Fruit fly (Drosophila melanogaster): ENCODE measurements around the gene CG15167.

Gene CG15167

DNA sequence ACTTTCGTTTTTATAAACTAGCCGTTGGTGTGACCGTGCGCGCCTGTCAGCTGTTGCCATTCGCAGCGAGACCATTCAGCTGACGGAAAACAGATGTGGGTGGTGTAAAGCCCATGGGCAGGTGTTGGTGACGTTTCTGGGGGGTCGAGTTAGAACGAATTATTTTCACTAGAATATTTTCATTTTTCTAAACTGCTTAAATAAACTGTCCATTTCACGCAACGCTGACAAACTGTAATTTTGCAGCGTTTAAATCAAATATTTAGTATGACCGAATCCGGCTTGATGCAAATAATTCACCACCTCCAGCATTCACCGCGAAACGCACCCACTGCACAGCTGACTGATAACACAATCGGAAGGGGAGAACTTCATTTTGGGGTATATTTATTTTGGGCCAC is 44.8 kb upstream of the CG15167 start, which contains the start of the genes CG10383 and CG10338 (continued):
- TF ChIP-seq CG34376 (GFP tag; optimal IDR thresholded peaks at IDR 0.05) (peak; percentile 72), crp (GFP tag; optimal IDR thresholded peaks at IDR 0.05) (peak; percentile 100), HmgD (GFP tag; optimal IDR thresholded peaks at IDR 0.05) (peak; percentile 86), Six4 (GFP tag; optimal IDR thresholded peaks at IDR 0.05) (peak; percentile 75), CG13296 (GFP tag; optimal IDR thresholded peaks at IDR 0.05) (peak; percentile 69), ase (GFP tag; IDR thresholded peaks at IDR 0.05) (peak; percentile 86), lab (GFP tag; optimal IDR thresholded peaks at IDR 0.05) (peak; percentile 94), CG17829 (tag; optimal IDR thresholded peaks at IDR 0.05) (peak; percentile 75), wek (GFP tag; optimal IDR thresholded peaks at IDR 0.05) (peak; percentile 13), Sry-δ (GFP tag; optimal IDR thresholded peaks at IDR 0.05) (peak; percentile 68), Pdp1 (GFP tag; optimal IDR thresholded peaks at IDR 0.05) (peak; percentile 86 to 89), CG17186 (GFP tag; optimal IDR thresholded peaks at IDR 0.05) (peak; percentile 80), Opbp (GFP tag; IDR thresholded peaks at IDR 0.05; ENCODE audit: partially characterized antibody) (no peak), E2f1 (GFP tag; IDR thresholded peaks at IDR 0.05) (peak; percentile 89), CG18619 (GFP tag; optimal IDR thresholded peaks at IDR 0.05) (peak; percentile 70), CG4328 (GFP tag; optimal IDR thresholded peaks at IDR 0.05) (peak; percentile 61), hb (GFP tag; IDR thresholded peaks at IDR 0.05; ENCODE audit: partially characterized antibody) (no peak), Awh (GFP tag; IDR thresholded peaks at IDR 0.05) (peak; percentile 91), MESR4 (GFP tag; optimal IDR thresholded peaks at IDR 0.05) (peak; percentile 55), Optix (GFP tag; IDR thresholded peaks at IDR 0.05) (peak; percentile 88), gt (GFP tag; IDR thresholded peaks at IDR 0.05) (peak; percentile 68), CG4617 (GFP tag; optimal IDR thresholded peaks at IDR 0.05; ENCODE audit: borderline replicate concordance) (peak; percentile 87), sima (GFP tag; optimal IDR thresholded peaks at IDR 0.05) (no peak), nau (GFP tag; optimal IDR thresholded peaks at IDR 0.05) (no peak), gsb-n (tag; optimal IDR thresholded peaks at IDR 0.05) (peak; percentile 55), knrl (GFP tag; IDR thresholded peaks at IDR 0.05; ENCODE audit: partially characterized antibody) (0 out of 3 replicates have a peak, but pooled peaks have one; percentile 37), cwo (GFP tag; optimal IDR thresholded peaks at IDR 0.05) (peak; percentile 80), CG2129 (GFP tag; IDR thresholded peaks at IDR 0.05; ENCODE audit: partially characterized antibody) (no peak), Atf3 (GFP tag; optimal IDR thresholded peaks at IDR 0.05) (peak; percentile 89), Ets97D (GFP tag; optimal IDR thresholded peaks at IDR 0.05) (peak; percentile 88), CG10654 (GFP tag; optimal IDR thresholded peaks at IDR 0.05) (peak; percentile 71), insv (GFP tag; optimal IDR thresholded peaks at IDR 0.05) (peak in 1 of 2 experiments; percentile 43), grau (tag; optimal IDR thresholded peaks at IDR 0.05) (peak; percentile 78), jigr1 (GFP tag; IDR thresholded peaks at IDR 0.05) (peak; percentile 68; the same call in 2 of the 3 replicates), pb (GFP tag; optimal IDR thresholded peaks at IDR 0.05) (peak; percentile 73), ind (GFP tag; optimal IDR thresholded peaks at IDR 0.05) (peak; percentile 90), sd (tag; optimal IDR thresholded peaks at IDR 0.05) (peak; percentile 84), lola (GFP tag; optimal IDR thresholded peaks at IDR 0.05) (peak in 1 of 3 experiments; percentile 60), peb (GFP tag; IDR thresholded peaks at IDR 0.05) (peak; percentile 77)

- TF ChIP-seq CG10979 (tag; optimal IDR thresholded peaks at IDR 0.05) (no peak), CG7357 (GFP tag; IDR thresholded peaks at IDR 0.05) (no peak), MESR4 (GFP tag; optimal IDR thresholded peaks at IDR 0.05) (peak; percentile 83), Mrtf (GFP tag; IDR thresholded peaks at IDR 0.05) (no peak), row (GFP tag; IDR thresholded peaks at IDR 0.05) (peak; percentile 31; the same call in 1 of the 3 replicates), CG17385 (GFP tag; optimal IDR thresholded peaks at IDR 0.05) (peak; percentile 98), ftz-f1 (GFP tag; optimal IDR thresholded peaks at IDR 0.05) (no peak), CG12104 (GFP tag; optimal IDR thresholded peaks at IDR 0.05) (no peak), CG5953 (GFP tag; IDR thresholded peaks at IDR 0.05) (no peak), crp (GFP tag; optimal IDR thresholded peaks at IDR 0.05) (peak in 1 of 2 experiments; percentile 74), CG10267 (tag; optimal IDR thresholded peaks at IDR 0.05) (peak; percentile 8), CG8388 (GFP tag; optimal IDR thresholded peaks at IDR 0.05) (no peak), Max (GFP tag; optimal IDR thresholded peaks at IDR 0.05) (peak; percentile 84)
Observed at dm6 chr2L:18698559-18699130, 41.5 kb upstream of the CG15167 start, which contains the start of gene CG10341. CG10341 (plus strand) TSS chr2L:18698714.
